Worm (Caenorhabditis elegans): ENCODE measurements around the gene slc-36.5.

DNA sequence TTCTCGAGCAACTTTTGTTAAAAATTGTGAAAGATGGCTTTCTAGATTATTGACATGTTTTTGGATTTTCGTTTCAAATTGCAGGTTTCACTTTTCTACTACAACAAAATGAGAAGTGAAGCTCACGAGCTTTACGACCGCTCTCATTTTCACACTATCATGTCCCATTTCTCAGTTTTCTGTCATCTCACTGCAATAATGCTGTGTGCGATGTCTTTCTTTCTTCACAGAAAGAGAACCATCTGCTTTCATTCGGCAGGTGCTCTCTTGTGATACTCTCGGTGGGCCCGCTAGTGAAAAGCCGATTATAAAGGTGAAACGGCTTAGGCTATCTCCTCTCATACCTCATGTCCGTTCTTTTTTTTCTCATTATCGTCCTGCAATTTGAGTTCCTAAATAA, 33.6 kb downstream of the slc-36.5 start:
- TF ChIP-seq unc-62 (GFP tag; optimal IDR thresholded peaks at IDR 0.05) = no peak
- no peak for TF ChIP-seq lsy-2 (tag; optimal IDR thresholded peaks at IDR 0.05)
- TF ChIP-seq elt-3 (tag; optimal IDR thresholded peaks at IDR 0.05) = no peak
- no peak for TF ChIP-seq nhr-237 (tag; optimal IDR thresholded peaks at IDR 0.05)
- no peak for TF ChIP-seq elt-1 (tag; optimal IDR thresholded peaks at IDR 0.05; ENCODE audit: borderline replicate concordance, insufficient read depth)
- TF ChIP-seq nhr-76 (tag; optimal IDR thresholded peaks at IDR 0.05) = no peak
- no peak for TF ChIP-seq sem-2 (GFP tag; optimal IDR thresholded peaks at IDR 0.05)
- no peak for TF ChIP-seq ztf-11 (tag; optimal IDR thresholded peaks at IDR 0.05)
- TF ChIP-seq mls-2 (tag; optimal IDR thresholded peaks at IDR 0.05) = no peak
- TF ChIP-seq lin-13 (tag; optimal IDR thresholded peaks at IDR 0.05) = no peak
- TF ChIP-seq drap-1 (GFP tag; optimal IDR thresholded peaks at IDR 0.05) = no peak
- TF ChIP-seq pha-4 (tag; optimal IDR thresholded peaks at IDR 0.05) = no peak
- no peak for TF ChIP-seq blmp-1 (tag; optimal IDR thresholded peaks at IDR 0.05)
- TF ChIP-seq unc-39 (tag; optimal IDR thresholded peaks at IDR 0.05) = no peak
